Worm (Caenorhabditis elegans): ENCODE results near the gene clec-71.

- TF ChIP-seq nhr-25 (tag; optimal IDR thresholded peaks at IDR 0.05) (no peak), nhr-237 (tag; optimal IDR thresholded peaks at IDR 0.05) (no peak)
These were observed 11.1 kb upstream of the clec-71 start, which contains the start of gene clec-68 for ce11 chrIV:3926117-3926516.
